Worm (Caenorhabditis elegans) whole organism, early embryonic: ENCODE results near the gene C17H12.2.

Experiments used
- B0310.2 ChIP-seq: sonication (generic microtip); optimal IDR thresholded peaks from 2 replicates; lab custom pipeline; 2016; ENCODE audit warnings: mild to moderate bottlenecking, missing genetic modification characterization, missing compliant biosample characterization
- F13C5.2 ChIP-seq: sonication (generic microtip); optimal IDR thresholded peaks from 2 replicates; lab custom pipeline; 2017; ENCODE audit warnings: mild to moderate bottlenecking, missing genetic modification characterization, inconsistent platforms, missing compliant biosample characterization
- aly-1 ChIP-seq: sonication (generic microtip); optimal IDR thresholded peaks from 2 replicates; lab custom pipeline; 2016; ENCODE audit warnings: missing genetic modification characterization, missing compliant biosample characterization
- ama-1 ChIP-seq: fragments of 150-350 bp; optimal IDR thresholded peaks from 2 replicates; lab custom pipeline; 2014
- ceh-13 ChIP-seq: fragments of 200-800 bp; sonication (Bioruptor generic); optimal IDR thresholded peaks from 2 replicates; lab custom pipeline; 2018; ENCODE audit warnings: mild to moderate bottlenecking, missing genetic modification characterization, missing compliant biosample characterization
- ceh-36 ChIP-seq: sonication (generic microtip); optimal IDR thresholded peaks from 2 replicates; lab custom pipeline; 2016; ENCODE audit warnings: missing genetic modification characterization, inconsistent platforms, missing compliant biosample characterization
- ets-7 ChIP-seq: sonication (generic microtip); optimal IDR thresholded peaks from 2 replicates; lab custom pipeline; 2016; ENCODE audit warnings: missing genotype, missing genetic modification characterization, missing compliant biosample characterization
- flt-1 ChIP-seq: fragments of 200-800 bp; sonication (Bioruptor generic); IDR thresholded peaks from 2 replicates; pipeline ENCODE4 v1.3.6; 2022; ENCODE audit warnings: missing genetic modification characterization, missing compliant biosample characterization
- hmbx-1 ChIP-seq: sonication (generic microtip); optimal IDR thresholded peaks from 2 replicates; lab custom pipeline; 2016; ENCODE audit warnings: mild to moderate bottlenecking, missing genetic modification characterization, missing compliant biosample characterization
- hmg-4 ChIP-seq: fragments of 200-800 bp; sonication (Bioruptor generic); optimal IDR thresholded peaks from 2 replicates; lab custom pipeline; 2018; ENCODE audit warnings: mild to moderate bottlenecking, missing genetic modification characterization, missing compliant biosample characterization
- hnd-1 ChIP-seq: sonication (generic microtip); optimal IDR thresholded peaks from 2 replicates; lab custom pipeline; 2016; ENCODE audit warnings: missing genetic modification characterization, missing compliant biosample characterization
- pes-1 ChIP-seq: fragments of 200-800 bp; sonication (Bioruptor generic); IDR thresholded peaks from 2 replicates; pipeline ENCODE4 v1.3.6; 2022; ENCODE audit warnings: missing genetic modification reagents, missing genetic modification characterization, missing compliant biosample characterization
- scrt-1 ChIP-seq: fragments of 200-800 bp; sonication (Bioruptor generic); IDR thresholded peaks from 2 replicates; pipeline ENCODE4 v1.3.6; 2022; ENCODE audit warnings: missing genetic modification characterization, missing compliant biosample characterization
- sea-1 ChIP-seq: fragments of 200-800 bp; sonication (Bioruptor generic); conservative IDR thresholded peaks from 2 replicates; pipeline ENCODE4 v1.3.6; 2022; ENCODE audit warnings: missing genetic modification characterization, missing compliant biosample characterization
- tbx-11 ChIP-seq: fragments of 200-800 bp; sonication (Bioruptor generic); IDR thresholded peaks from 2 replicates; pipeline ENCODE4 v1.3.6; 2022; ENCODE audit warnings: missing genetic modification characterization, missing compliant biosample characterization
- tbx-37 ChIP-seq: fragments of 200-800 bp; sonication (Bioruptor generic); conservative IDR thresholded peaks from 2 replicates; pipeline ENCODE4 v1.3.6; 2022; ENCODE audit warnings: missing genetic modification reagents, missing genetic modification characterization, missing compliant biosample characterization
- tra-4 ChIP-seq: sonication (generic microtip); optimal IDR thresholded peaks from 2 replicates; lab custom pipeline; 2017; ENCODE audit warnings: missing genetic modification characterization, missing compliant biosample characterization

The C17H12.2 gene

DNA sequence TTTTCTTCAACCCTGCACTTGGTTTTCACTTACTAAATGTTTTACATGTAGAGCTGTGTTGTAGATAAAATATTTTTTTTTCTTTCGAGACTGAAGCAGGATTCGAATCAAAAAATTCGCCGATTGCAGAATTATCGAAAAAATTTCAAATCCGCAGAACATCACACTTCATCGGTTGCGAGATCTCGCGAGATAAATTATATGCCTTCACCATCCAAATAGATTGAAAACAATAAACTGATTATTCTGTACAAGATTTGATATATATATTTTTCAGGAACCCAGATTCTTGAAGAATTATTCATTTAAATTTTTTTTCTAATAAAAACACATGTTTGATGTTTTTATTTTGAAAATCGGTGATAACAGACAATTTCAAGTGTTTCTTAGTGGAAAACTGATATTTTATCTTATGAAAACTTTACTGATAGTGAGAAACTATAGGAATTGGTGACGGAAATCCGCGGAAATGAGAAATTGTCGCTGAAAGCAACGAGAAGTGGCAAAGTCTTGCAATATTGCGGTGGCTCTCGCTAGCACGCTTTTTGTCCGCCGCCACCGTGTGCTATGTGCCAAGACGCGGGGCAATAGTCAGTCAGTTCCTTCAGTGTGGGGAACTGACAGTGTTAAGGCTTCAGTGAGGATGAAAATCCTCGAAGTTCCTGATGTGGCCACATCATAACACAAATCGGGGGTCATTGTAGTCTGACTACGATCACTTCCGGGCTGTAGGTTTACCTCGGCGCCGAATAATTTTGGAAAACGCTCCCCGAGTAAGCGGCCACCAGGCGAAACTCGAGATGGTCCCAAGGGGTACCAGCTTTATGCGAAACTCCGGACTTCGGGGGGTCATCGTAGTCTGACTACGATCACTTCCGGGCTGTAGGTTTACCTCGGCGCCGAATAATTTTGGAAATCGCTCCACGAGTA lies 2.4 kb upstream of the C17H12.2 start:
- TF ChIP-seq hmbx-1 (tag; lab: Kevin White, UChicago) (no peak), hmg-4 (GFP tag; lab: Kevin White, UChicago) (no peak), ceh-36 (tag; lab: Kevin White, UChicago) (no peak), ets-7 (tag; lab: Kevin White, UChicago) (no peak), tbx-11 (GFP tag; lab: Robert Waterston, UW) (no peak), tra-4 (tag; lab: Kevin White, UChicago) (no peak), aly-1 (tag; lab: Kevin White, UChicago) (no peak)

DNA sequence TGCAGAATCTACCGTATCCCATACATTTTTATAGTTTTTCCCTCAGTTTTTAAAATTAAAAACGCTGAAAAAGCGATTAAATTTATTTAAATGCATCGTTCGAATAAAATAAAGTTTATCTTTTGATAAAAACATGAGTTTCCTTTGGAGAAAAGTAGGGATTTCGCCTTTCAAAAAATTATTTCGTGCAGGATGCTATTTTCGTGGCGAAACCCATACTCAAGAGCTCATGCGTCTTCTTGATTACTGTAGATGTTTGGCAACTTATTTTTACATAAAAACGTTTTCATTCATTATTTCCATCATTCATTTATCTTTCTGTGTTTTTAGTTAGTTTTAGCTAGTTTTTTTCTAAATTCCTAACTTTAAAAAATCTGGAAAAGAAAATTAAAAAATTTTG lies 338 bp downstream of the C17H12.2 start:
- TF ChIP-seq ceh-13 (GFP tag; lab: Kevin White, UChicago) (no peak), pes-1 (GFP tag; lab: Robert Waterston, UW) (no peak), F13C5.2 (no peak), tbx-37 (no peak), ceh-36 (tag; lab: Kevin White, UChicago) (no peak)

- TF ChIP-seq tbx-37: no peak
- no peak for TF ChIP-seq aly-1 (tag; lab: Kevin White, UChicago)
- TF ChIP-seq sea-1 (GFP tag; lab: Robert Waterston, UW): no peak
- TF ChIP-seq hmg-4 (GFP tag; lab: Kevin White, UChicago): no peak
- TF ChIP-seq tbx-11 (GFP tag; lab: Robert Waterston, UW): no peak
- no peak for TF ChIP-seq ceh-13 (GFP tag; lab: Kevin White, UChicago)
- no peak for TF ChIP-seq hnd-1 (tag; lab: Kevin White, UChicago)
- TF ChIP-seq F13C5.2: no peak
- no peak for TF ChIP-seq ceh-36 (tag; lab: Kevin White, UChicago)
- no peak for TF ChIP-seq tra-4 (tag; lab: Kevin White, UChicago)
- no peak for TF ChIP-seq ama-1 (lab: Kevin White, UChicago)
- no peak for TF ChIP-seq ets-7 (tag; lab: Kevin White, UChicago)
- no peak for TF ChIP-seq scrt-1
- no peak for TF ChIP-seq flt-1
- TF ChIP-seq hmbx-1 (tag; lab: Kevin White, UChicago): no peak
- TF ChIP-seq B0310.2: no peak
Observed at ce11 chrIV:6785873-6786272, 4.4 kb downstream of the C17H12.2 start.

- TF ChIP-seq tbx-37: no peak
- no peak for TF ChIP-seq tra-4 (tag; lab: Kevin White, UChicago)
- TF ChIP-seq hmg-4 (GFP tag; lab: Kevin White, UChicago): no peak
- no peak for TF ChIP-seq ceh-36 (tag; lab: Kevin White, UChicago)
- no peak for TF ChIP-seq hmbx-1 (tag; lab: Kevin White, UChicago)
- no peak for TF ChIP-seq tbx-11 (GFP tag; lab: Robert Waterston, UW)
- no peak for TF ChIP-seq B0310.2
- TF ChIP-seq F13C5.2: no peak
- TF ChIP-seq pes-1 (GFP tag; lab: Robert Waterston, UW): no peak
- TF ChIP-seq ceh-13 (GFP tag; lab: Kevin White, UChicago): no peak
Observed at ce11 chrIV:6785151-6785550, 5.1 kb downstream of the C17H12.2 start, which contains the start of gene dyci-1. Gene dyci-1 (minus strand): TSS chrIV:6785272.

DNA sequence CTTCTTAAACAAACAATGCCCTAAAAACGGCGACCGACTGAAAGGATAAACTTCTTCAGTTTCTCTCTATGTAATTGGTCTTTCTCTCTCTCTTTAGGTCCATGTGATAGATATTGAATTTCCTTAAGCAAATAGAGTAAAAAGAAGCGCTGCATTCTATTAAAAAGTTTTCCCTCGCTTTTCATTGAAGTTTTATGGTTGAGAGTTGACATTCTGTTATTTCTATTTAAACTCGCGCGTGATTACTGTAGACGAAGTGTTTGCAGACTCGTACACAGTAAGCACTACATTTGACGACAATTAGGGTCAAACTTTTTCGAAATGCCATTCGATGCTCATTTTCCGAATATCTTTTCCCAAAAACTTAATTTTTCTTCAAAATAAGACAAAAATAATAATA lies 13.1 kb downstream of the C17H12.2 start:
- TF ChIP-seq hnd-1 (tag; lab: Kevin White, UChicago) (no peak), tbx-37 (no peak), sea-1 (GFP tag; lab: Robert Waterston, UW) (no peak), tra-4 (tag; lab: Kevin White, UChicago) (no peak), scrt-1 (no peak), B0310.2 (no peak), flt-1 (no peak), ceh-13 (GFP tag; lab: Kevin White, UChicago) (no peak), aly-1 (tag; lab: Kevin White, UChicago) (no peak), F13C5.2 (no peak), pes-1 (GFP tag; lab: Robert Waterston, UW) (no peak), hmbx-1 (tag; lab: Kevin White, UChicago) (no peak), ceh-36 (tag; lab: Kevin White, UChicago) (no peak), ets-7 (tag; lab: Kevin White, UChicago) (no peak), hmg-4 (GFP tag; lab: Kevin White, UChicago) (no peak), ama-1 (lab: Kevin White, UChicago) (no peak), tbx-11 (GFP tag; lab: Robert Waterston, UW) (no peak)

ce11 chrIV:6771556-6771955 lies 18.7 kb downstream of the C17H12.2 start:
- no peak for TF ChIP-seq tra-4 (tag; lab: Kevin White, UChicago)
- no peak for TF ChIP-seq hnd-1 (tag; lab: Kevin White, UChicago)
- TF ChIP-seq sea-1 (GFP tag; lab: Robert Waterston, UW): no peak
- TF ChIP-seq F13C5.2: no peak
- TF ChIP-seq tbx-11 (GFP tag; lab: Robert Waterston, UW): no peak
- TF ChIP-seq ama-1 (lab: Kevin White, UChicago): no peak
- TF ChIP-seq B0310.2: no peak
- TF ChIP-seq ets-7 (tag; lab: Kevin White, UChicago): no peak
- TF ChIP-seq ceh-13 (GFP tag; lab: Kevin White, UChicago): no peak
- TF ChIP-seq pes-1 (GFP tag; lab: Robert Waterston, UW): no peak
- TF ChIP-seq aly-1 (tag; lab: Kevin White, UChicago): no peak
- TF ChIP-seq ceh-36 (tag; lab: Kevin White, UChicago): no peak
- no peak for TF ChIP-seq hmg-4 (GFP tag; lab: Kevin White, UChicago)
- TF ChIP-seq hmbx-1 (tag; lab: Kevin White, UChicago): no peak
- no peak for TF ChIP-seq flt-1
- TF ChIP-seq scrt-1: no peak
- no peak for TF ChIP-seq tbx-37

ce11 chrIV:6770407-6770883 lies 19.8 kb downstream of the C17H12.2 start, which contains the start of gene anat-1:
Gene anat-1 (plus strand): TSS chrIV:6770833.
- TF ChIP-seq ama-1 (lab: Kevin White, UChicago): no peak
- TF ChIP-seq ceh-36 (tag; lab: Kevin White, UChicago): no peak
- no peak for TF ChIP-seq flt-1
- TF ChIP-seq sea-1 (GFP tag; lab: Robert Waterston, UW): no peak
- TF ChIP-seq hmbx-1 (tag; lab: Kevin White, UChicago): no peak
- TF ChIP-seq tbx-11 (GFP tag; lab: Robert Waterston, UW): no peak
- TF ChIP-seq scrt-1: no peak
- TF ChIP-seq ceh-13 (GFP tag; lab: Kevin White, UChicago): no peak
- no peak for TF ChIP-seq B0310.2
